Worm (Caenorhabditis elegans): ENCODE results near the gene nlp-82.

DNA sequence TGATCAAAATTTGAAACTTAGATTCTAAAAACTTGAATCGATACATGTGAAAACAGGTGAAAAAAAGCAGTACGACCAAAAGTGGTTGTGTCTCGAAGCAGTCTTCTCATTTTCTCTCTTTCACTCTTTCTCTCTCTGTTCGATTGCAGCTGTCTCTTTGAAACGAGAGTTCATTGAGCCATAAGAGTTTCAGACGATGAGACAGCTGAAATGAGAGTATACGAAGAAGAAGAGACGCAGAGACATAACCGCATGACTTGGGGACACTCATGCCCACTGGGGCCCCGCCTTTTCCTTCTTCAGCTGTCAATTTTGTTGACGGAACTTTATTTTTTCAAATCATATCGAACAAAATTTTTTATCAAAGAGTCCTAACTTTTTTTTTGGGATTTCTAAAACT lies 19.9 kb upstream of the nlp-82 start:
- TF ChIP-seq ama-1 (optimal IDR thresholded peaks at IDR 0.05) (no peak), fax-1 (tag; optimal IDR thresholded peaks at IDR 0.05) (no peak)
